Fruit fly (Drosophila melanogaster) whole organism, adult: ENCODE data around the gene MSBP.
A peak's percentile ranks its signal among the peaks of the same experiment; 100 is the strongest.

ENCODE experiments used
- CG11617 ChIP-seq: fragments of 200-800 bp; sonication (Bioruptor generic); optimal IDR thresholded peaks from 2 replicates; lab custom pipeline; 2017; ENCODE audit warnings: mild to moderate bottlenecking, missing biosample characterization, missing genetic modification reagents, missing genetic modification characterization
- CG12768 ChIP-seq: fragments of 200-800 bp; sonication (Bioruptor generic); optimal IDR thresholded peaks from 2 replicates; lab custom pipeline; 2017; ENCODE audit warnings: missing biosample characterization, missing genetic modification characterization, mild to moderate bottlenecking, moderate library complexity, missing genetic modification reagents
- CG14711 ChIP-seq: fragments of 200-800 bp; sonication (Bioruptor generic); optimal IDR thresholded peaks from 2 replicates; lab custom pipeline; 2018; ENCODE audit warnings: missing biosample characterization, mild to moderate bottlenecking, missing genetic modification characterization, moderate library complexity
- CG1620 ChIP-seq: fragments of 200-800 bp; sonication (Bioruptor generic); optimal IDR thresholded peaks from 2 replicates; lab custom pipeline; 2016; ENCODE audit warnings: missing biosample characterization, missing genetic modification characterization
- CG33017 ChIP-seq: fragments of 200-800 bp; sonication (Bioruptor generic); optimal IDR thresholded peaks from 2 replicates; lab custom pipeline; 2018; ENCODE audit warnings: missing biosample characterization, mild to moderate bottlenecking, missing genetic modification characterization, moderate library complexity
- CG5204 ChIP-seq: fragments of 200-800 bp; sonication (Bioruptor generic); optimal IDR thresholded peaks from 2 replicates; lab custom pipeline; 2016; ENCODE audit warnings: missing biosample characterization, missing genetic modification characterization
- CG7045 ChIP-seq: fragments of 200-800 bp; sonication (Bioruptor generic); optimal IDR thresholded peaks from 2 replicates; lab custom pipeline; 2017; ENCODE audit warnings: missing biosample characterization, mild to moderate bottlenecking, missing genetic modification characterization
- CG7101 ChIP-seq: fragments of 200-800 bp; sonication (Bioruptor generic); optimal IDR thresholded peaks from 2 replicates; lab custom pipeline; 2018; ENCODE audit warnings: missing biosample characterization, mild to moderate bottlenecking, missing genetic modification characterization, moderate library complexity
- Clk ChIP-seq: fragments of 200-800 bp; sonication (Bioruptor generic); optimal IDR thresholded peaks from 2 replicates; lab custom pipeline; 2017; ENCODE audit warnings: missing biosample characterization, missing genetic modification characterization
- Crg-1 ChIP-seq: fragments of 200-800 bp; sonication (Bioruptor generic); optimal IDR thresholded peaks from 2 replicates; lab custom pipeline; 2016; ENCODE audit warnings: missing biosample characterization, missing genetic modification characterization
- Hr96 ChIP-seq: fragments of 200-800 bp; sonication (Bioruptor generic); optimal IDR thresholded peaks from 2 replicates; lab custom pipeline; 2016; ENCODE audit warnings: missing biosample characterization, missing genetic modification characterization
- Mnt ChIP-seq: fragments of 200-800 bp; sonication (Bioruptor generic); optimal IDR thresholded peaks from 2 replicates; lab custom pipeline; 2016; ENCODE audit warnings: missing biosample characterization, mild to moderate bottlenecking, missing genetic modification characterization
- bab1 ChIP-seq: fragments of 200-800 bp; sonication (Bioruptor generic); optimal IDR thresholded peaks from 3 replicates; lab custom pipeline; 2019; ENCODE audit warnings: missing biosample characterization, mild to moderate bottlenecking, missing genetic modification characterization, moderate library complexity
- cic ChIP-seq: fragments of 200-800 bp; sonication (Bioruptor generic); optimal IDR thresholded peaks from 2 replicates; lab custom pipeline; 2017; ENCODE audit warnings: missing biosample characterization, mild to moderate bottlenecking, missing genetic modification characterization, moderate library complexity
- cnc ChIP-seq, 2 experiments: fragments of >200 bp; optimal IDR thresholded peaks; 2 replicates each; lab custom pipeline; 2017
- kay ChIP-seq: fragments of 200-800 bp; sonication (Bioruptor generic); peaks from one replicate; lab custom pipeline; 2016; ENCODE audit warnings: missing biosample characterization, missing genetic modification characterization, borderline replicate concordance
- ovo ChIP-seq: fragments of 200-800 bp; sonication (Bioruptor generic); optimal IDR thresholded peaks from 2 replicates; lab custom pipeline; 2016; ENCODE audit warnings: missing biosample characterization, missing genetic modification characterization
- pad ChIP-seq: fragments of 200-800 bp; sonication (Bioruptor generic); optimal IDR thresholded peaks from 3 replicates; lab custom pipeline; 2017; ENCODE audit warnings: missing biosample characterization, missing genetic modification characterization, mild to moderate bottlenecking, moderate library complexity, missing genetic modification reagents
- tj ChIP-seq: fragments of 200-800 bp; sonication (Bioruptor generic); optimal IDR thresholded peaks from 3 replicates; lab custom pipeline; 2017; ENCODE audit warnings: missing biosample characterization, mild to moderate bottlenecking, missing genetic modification characterization, moderate library complexity
- toe ChIP-seq: fragments of 200-800 bp; sonication (Bioruptor generic); optimal IDR thresholded peaks from 2 replicates; lab custom pipeline; 2016; ENCODE audit warnings: missing biosample characterization, missing genetic modification characterization

Gene MSBP

dm6 chrX:15909564-15910284 is 19.8 kb upstream of the MSBP start, which contains the start of gene CycD:
Gene CycD (minus strand): TSS chrX:15909676.
- TF ChIP-seq Mnt (GFP tag; lab: Kevin White, UChicago) (peak; percentile 8), CG7045 (no peak), bab1 (peak; percentile 13)

dm6 chrX:15893732-15894264 is 3.9 kb upstream of the MSBP start:
- no peak for TF ChIP-seq CG5204 (GFP tag; lab: Kevin White, UChicago)
- TF ChIP-seq cnc (optimal IDR thresholded peaks at IDR 0.05; lab: Kevin White, UChicago) = no peak
- TF ChIP-seq Clk = no peak

DNA sequence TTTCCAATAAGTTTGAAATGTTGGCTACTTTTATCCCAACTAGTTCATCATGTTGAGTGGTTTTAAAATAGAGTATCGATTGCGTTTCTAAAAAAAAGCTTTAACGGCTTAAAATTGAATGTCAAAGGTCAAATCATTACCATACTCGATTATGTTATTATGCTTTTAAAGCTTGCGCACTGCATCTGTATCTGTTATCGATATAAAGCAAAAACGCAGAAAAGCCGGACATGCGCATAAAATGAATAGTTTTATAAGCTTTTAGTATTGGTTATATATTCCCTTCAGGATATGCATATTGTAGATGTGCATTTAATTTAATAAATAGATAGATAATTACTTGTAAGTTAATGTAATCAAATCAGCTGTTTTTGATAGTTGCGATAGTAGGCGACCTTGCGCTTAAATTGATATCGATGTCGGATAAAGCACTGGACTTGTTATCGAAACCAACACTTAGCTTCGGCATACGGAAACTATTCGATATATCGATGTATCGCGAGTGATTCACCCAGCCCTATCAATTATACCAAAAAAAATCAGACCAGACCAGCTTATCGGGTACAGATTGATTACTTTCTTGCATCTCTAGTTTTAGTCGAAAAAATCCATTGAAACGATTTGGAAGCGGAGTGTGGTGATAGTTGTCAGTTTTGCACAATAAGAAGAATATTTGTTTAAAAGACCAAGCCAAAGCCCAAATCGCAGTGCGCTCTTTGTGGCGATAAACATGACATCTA is 1.9 kb upstream of the MSBP start, which contains the start of gene shi:
Gene shi, plus strand, starts transcription at position 511 of the 740 bp plus-strand sequence.
- peak; percentile 46 for TF ChIP-seq CG11617 (GFP tag; lab: Kevin White, UChicago)
- no peak for TF ChIP-seq CG5204 (GFP tag; lab: Kevin White, UChicago)
- TF ChIP-seq bab1 = peak; percentile 19
- TF ChIP-seq CG14711 (tag; lab: Kevin White, UChicago) = peak; percentile 22
- TF ChIP-seq CG33017 (tag; lab: Kevin White, UChicago) = peak; percentile 6
- TF ChIP-seq Mnt (GFP tag; lab: Kevin White, UChicago) = peak; percentile 64
- TF ChIP-seq pad (GFP tag; lab: Kevin White, UChicago) = peak; percentile 31
- TF ChIP-seq CG1620 (GFP tag; lab: Kevin White, UChicago) = no peak
- peak; percentile 64 for TF ChIP-seq CG7101 (tag; lab: Kevin White, UChicago)
- TF ChIP-seq tj = peak; percentile 38

- TF ChIP-seq CG12768 (GFP tag; lab: Kevin White, UChicago) (no peak), CG7101 (tag; lab: Kevin White, UChicago) (no peak), Hr96 (GFP tag; lab: Kevin White, UChicago) (no peak), cic (no peak), CG1620 (GFP tag; lab: Kevin White, UChicago) (no peak), CG11617 (GFP tag; lab: Kevin White, UChicago) (no peak), ovo (no peak), pad (GFP tag; lab: Kevin White, UChicago) (no peak), kay (GFP tag; lab: Kevin White, UChicago) (no peak), toe (GFP tag; lab: Kevin White, UChicago) (no peak), CG5204 (GFP tag; lab: Kevin White, UChicago) (no peak), Mnt (GFP tag; lab: Kevin White, UChicago) (no peak), tj (no peak)
Measured at dm6 chrX:15888763-15889162, 1.1 kb downstream of the MSBP start.

dm6 chrX:15887247-15887616 is 2.7 kb downstream of the MSBP start, which contains the start of gene tay:
Gene tay (minus strand): TSS chrX:15887311.
- TF ChIP-seq bab1 (no peak), ovo (no peak), kay (GFP tag; lab: Kevin White, UChicago) (peak; percentile 26), Crg-1 (GFP tag; lab: Kevin White, UChicago) (no peak), CG11617 (GFP tag; lab: Kevin White, UChicago) (no peak), Hr96 (GFP tag; lab: Kevin White, UChicago) (no peak)

DNA sequence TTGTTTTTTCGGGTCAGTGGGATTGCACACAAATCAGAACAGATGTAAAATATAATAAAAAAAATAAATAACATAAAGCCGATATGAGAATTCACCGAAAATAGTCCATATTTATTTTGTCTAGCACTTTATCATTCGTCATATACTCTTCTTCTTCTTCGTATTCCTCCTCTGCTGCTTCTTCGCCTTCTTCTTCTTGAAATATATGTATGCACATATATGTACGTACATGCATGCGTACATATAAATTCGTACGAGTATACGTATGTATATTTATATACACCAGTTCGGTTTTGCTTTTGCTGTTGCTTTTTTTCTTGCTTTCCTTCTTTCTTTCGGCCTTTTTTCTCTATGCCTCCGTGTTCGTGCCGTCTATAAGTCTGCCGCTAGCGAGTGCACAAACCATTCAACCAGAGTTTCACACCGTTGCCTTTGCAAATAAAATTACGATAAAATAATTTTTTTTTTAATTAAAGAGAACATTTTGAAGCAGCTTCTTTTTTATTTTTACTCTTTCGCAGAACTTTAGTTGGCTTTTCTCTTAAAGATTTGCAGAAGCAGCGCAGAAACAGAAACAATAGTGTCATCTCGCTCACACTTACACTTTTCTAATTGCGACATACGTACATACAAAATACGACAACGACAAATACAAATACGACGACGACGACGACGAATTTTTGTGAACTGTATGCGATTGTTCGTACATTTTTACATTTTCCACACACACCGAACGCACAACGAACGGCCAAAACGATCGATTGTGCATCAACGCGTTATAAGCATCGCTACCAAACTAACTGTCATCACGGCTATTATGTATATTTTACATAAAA is 3.3 kb downstream of the MSBP start:
- TF ChIP-seq Clk (no peak), CG1620 (GFP tag; lab: Kevin White, UChicago) (peak; percentile 42), tj (peak; percentile 74), CG5204 (GFP tag; lab: Kevin White, UChicago) (no peak), kay (GFP tag; lab: Kevin White, UChicago) (peak; percentile 99), CG33017 (tag; lab: Kevin White, UChicago) (peak; percentile 63), cnc (optimal IDR thresholded peaks at IDR 0.05; lab: Kevin White, UChicago) (no peak), Mnt (GFP tag; lab: Kevin White, UChicago) (peak; percentile 78), CG12768 (GFP tag; lab: Kevin White, UChicago) (peak; percentile 37), CG11617 (GFP tag; lab: Kevin White, UChicago) (peak; percentile 88), Hr96 (GFP tag; lab: Kevin White, UChicago) (no peak), CG14711 (tag; lab: Kevin White, UChicago) (peak; percentile 58), bab1 (peak; percentile 43), ovo (no peak), cic (peak; percentile 93), CG7101 (tag; lab: Kevin White, UChicago) (peak; percentile 67), pad (GFP tag; lab: Kevin White, UChicago) (peak; percentile 2), CG7045 (no peak), Crg-1 (GFP tag; lab: Kevin White, UChicago) (peak; percentile 53), toe (GFP tag; lab: Kevin White, UChicago) (no peak)
